Worm (Caenorhabditis elegans) whole organism, L1 larva: ENCODE measurements around the gene nhr-91.

Source experiments
- dpl-1 ChIP-seq, 3 experiments: fragments of 150-350 bp in 2 of 3; sonication (generic microtip) in 1 of 3; optimal IDR thresholded peaks; 2 replicates each; lab custom pipeline; 2014 to 2017; ENCODE audit warnings: missing biosample characterization in 3 of 3, missing genetic modification characterization in 3 of 3, missing genetic modification reagents in 3 of 3
- sptf-1 ChIP-seq: fragments of 150-350 bp; optimal IDR thresholded peaks from 2 replicates; lab custom pipeline; 2014; ENCODE audit warnings: missing biosample characterization, missing genetic modification characterization

DNA sequence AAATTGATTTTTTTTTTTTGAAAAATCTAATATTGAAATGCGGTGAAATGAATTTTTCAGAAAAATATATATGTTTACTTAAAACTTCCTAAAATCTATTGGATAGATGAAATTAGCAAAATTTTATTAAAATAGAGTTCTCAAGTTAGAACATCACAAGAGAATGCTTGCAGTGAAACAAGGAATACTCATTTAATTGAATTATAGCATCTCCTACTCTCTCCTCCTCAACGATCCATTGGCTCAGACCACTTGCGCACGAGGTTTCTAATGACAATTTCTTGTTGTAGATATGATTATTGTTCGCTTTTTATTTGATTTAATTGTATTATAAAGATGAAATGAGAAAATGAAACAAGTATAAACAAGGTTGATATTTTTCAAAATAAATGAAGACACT is 12.6 kb downstream of the nhr-91 start:
- TF ChIP-seq dpl-1 (GFP tag; optimal IDR thresholded peaks at IDR 0.05; lab: Kevin White, UChicago) (no peak), sptf-1 (tag; lab: Kevin White, UChicago) (no peak)
